Worm (Caenorhabditis elegans) whole organism, L4 larva: ENCODE results near the gene dif-1.
"Not testable (repeated sequence)": the region's sequence is repeated elsewhere in the genome, so short reads cannot be mapped to it uniquely, and the experiment has no call there.

Experiments
- F10B5.3 ChIP-seq: sonication (generic microtip); optimal IDR thresholded peaks from 2 replicates; lab custom pipeline; 2016; ENCODE audit warnings: mild to moderate bottlenecking, missing genetic modification characterization, missing compliant biosample characterization
- F26F4.8 ChIP-seq: fragments of 200-800 bp; sonication (Bioruptor generic); conservative IDR thresholded peaks from 2 replicates; pipeline ENCODE4 v1.3.6; 2022; ENCODE audit warnings: missing genetic modification characterization, missing compliant biosample characterization
- F44E2.7 ChIP-seq: fragments of 200-800 bp; sonication (Bioruptor generic); IDR thresholded peaks from 2 replicates; pipeline ENCODE4 v2.1.2; 2022; ENCODE audit warnings: missing genetic modification characterization, missing compliant biosample characterization
- T26A8.4 ChIP-seq: fragments of 200-800 bp; sonication (Bioruptor generic); IDR thresholded peaks from 2 replicates; pipeline ENCODE4 v1.3.6; 2022; ENCODE audit warnings: missing genetic modification characterization, missing compliant biosample characterization
- Y48G9A.11 ChIP-seq: fragments of 200-800 bp; sonication (Bioruptor generic); IDR thresholded peaks from 2 replicates; pipeline ENCODE4 v1.3.6; 2022; ENCODE audit warnings: missing genetic modification reagents, missing genetic modification characterization, missing compliant biosample characterization
- Y75B8A.6 ChIP-seq: fragments of 200-800 bp; sonication (Bioruptor generic); IDR thresholded peaks from 2 replicates; pipeline ENCODE4 v1.3.6; 2022; ENCODE audit warnings: missing genetic modification reagents, missing genetic modification characterization, missing compliant biosample characterization
- ZK337.2 ChIP-seq: fragments of 200-800 bp; sonication (Bioruptor generic); IDR thresholded peaks from 2 replicates; pipeline ENCODE4 v1.3.6; 2022; ENCODE audit warnings: missing genetic modification reagents, missing genetic modification characterization, missing compliant biosample characterization
- ZK546.5 ChIP-seq, 2 experiments: sonication (generic microtip); optimal IDR thresholded peaks; 2 replicates each; lab custom pipeline; 2017; ENCODE audit warnings: missing biosample characterization in 2 of 2, missing genetic modification characterization in 2 of 2
- aly-2 ChIP-seq: sonication (generic microtip); optimal IDR thresholded peaks from 2 replicates; lab custom pipeline; 2018; ENCODE audit warnings: missing biosample characterization, missing genetic modification characterization
- ama-1 ChIP-seq: fragments of 150-350 bp; optimal IDR thresholded peaks from 2 replicates; lab custom pipeline; 2014; ENCODE audit warnings: inconsistent platforms, mixed read lengths
- arid-1 ChIP-seq: fragments of 200-800 bp; sonication (Bioruptor generic); conservative IDR thresholded peaks from 2 replicates; pipeline ENCODE4 v1.3.6; 2022; ENCODE audit warnings: missing genetic modification reagents, missing genetic modification characterization, missing compliant biosample characterization
- ceh-20 ChIP-seq: fragments of 200-800 bp; sonication (Bioruptor generic); IDR thresholded peaks from 2 replicates; pipeline ENCODE4 v1.3.6; 2022; ENCODE audit warnings: missing genetic modification reagents, missing genetic modification characterization, missing compliant biosample characterization
- ceh-32 ChIP-seq: sonication (generic microtip); optimal IDR thresholded peaks from 2 replicates; lab custom pipeline; 2016; ENCODE audit warnings: mild to moderate bottlenecking, missing genetic modification characterization, missing compliant biosample characterization; ENCODE audit not compliant: poor library complexity
- daf-19 ChIP-seq: fragments of 200-800 bp; sonication (Bioruptor generic); conservative IDR thresholded peaks from 2 replicates; pipeline ENCODE4 v1.3.6; 2022; ENCODE audit warnings: missing genetic modification characterization, missing compliant biosample characterization
- dmd-8 ChIP-seq: fragments of 200-800 bp; sonication (Bioruptor generic); IDR thresholded peaks from 2 replicates; pipeline ENCODE4 v1.3.6; 2022; ENCODE audit warnings: missing genetic modification characterization, missing compliant biosample characterization
- dpl-1 ChIP-seq: fragments of 150-350 bp; optimal IDR thresholded peaks from 2 replicates; lab custom pipeline; 2014; ENCODE audit warnings: missing biosample characterization, missing genetic modification reagents, missing genetic modification characterization
- dve-1 ChIP-seq: sonication (generic microtip); optimal IDR thresholded peaks from 2 replicates; lab custom pipeline; 2017; ENCODE audit warnings: antibody characterized with exemption, mild to moderate bottlenecking, missing genetic modification characterization, missing compliant biosample characterization; ENCODE audit not compliant: insufficient read depth
- egl-27 ChIP-seq: sonication (generic microtip); optimal IDR thresholded peaks from 3 replicates; lab custom pipeline; 2017; ENCODE audit warnings: missing biosample characterization, missing genetic modification reagents, missing genetic modification characterization
- fos-1 ChIP-seq: fragments of 150-350 bp; optimal IDR thresholded peaks from 2 replicates; lab custom pipeline; 2014; ENCODE audit warnings: missing biosample characterization, missing genetic modification characterization
- hif-1 ChIP-seq, 2 experiments: sonication (generic microtip); optimal IDR thresholded peaks; 2 replicates each; lab custom pipeline; 2016 to 2017; ENCODE audit warnings: missing compliant biosample characterization in 2 of 2, missing genetic modification characterization in 2 of 2, missing genetic modification reagents in 2 of 2, missing genotype in 2 of 2, mild to moderate bottlenecking in 1 of 2
- hlh-11 ChIP-seq: fragments of 200-800 bp; sonication (Bioruptor generic); optimal IDR thresholded peaks from 2 replicates; lab custom pipeline; 2018; ENCODE audit warnings: mild to moderate bottlenecking, missing genetic modification characterization, missing compliant biosample characterization
- hlh-30 ChIP-seq: sonication (generic microtip); optimal IDR thresholded peaks from 2 replicates; lab custom pipeline; 2017; ENCODE audit warnings: antibody characterized with exemption, mild to moderate bottlenecking, missing genetic modification characterization, missing compliant biosample characterization; ENCODE audit not compliant: insufficient read depth
- lin-1 ChIP-seq: fragments of 200-800 bp; sonication (Bioruptor generic); IDR thresholded peaks from 2 replicates; pipeline ENCODE4 v1.3.6; 2022; ENCODE audit warnings: missing genetic modification reagents, missing genetic modification characterization, missing compliant biosample characterization
- lin-13 ChIP-seq: fragments of 150-350 bp; optimal IDR thresholded peaks from 2 replicates; lab custom pipeline; 2014; ENCODE audit warnings: missing biosample characterization, missing genetic modification reagents, missing genetic modification characterization
- lin-29 ChIP-seq: fragments of 200-800 bp; sonication (Bioruptor generic); IDR thresholded peaks from 2 replicates; pipeline ENCODE4 v1.3.6; 2022; ENCODE audit warnings: missing genetic modification reagents, missing genetic modification characterization, missing compliant biosample characterization
- lin-38 ChIP-seq: fragments of 200-800 bp; sonication (Bioruptor generic); IDR thresholded peaks from 2 replicates; pipeline ENCODE4 v1.3.6; 2022; ENCODE audit warnings: missing genetic modification reagents, missing genetic modification characterization, missing compliant biosample characterization
- lin-39 ChIP-seq: fragments of 150-350 bp; optimal IDR thresholded peaks from 2 replicates; lab custom pipeline; 2014; ENCODE audit warnings: missing biosample characterization, missing genetic modification reagents, missing genetic modification characterization
- mxl-2 ChIP-seq: fragments of 200-800 bp; sonication (Bioruptor generic); conservative IDR thresholded peaks from 2 replicates; pipeline ENCODE4 v1.3.6; 2022; ENCODE audit warnings: missing genetic modification reagents, missing genetic modification characterization, missing compliant biosample characterization
- nhr-102 ChIP-seq: sonication (generic microtip); optimal IDR thresholded peaks from 2 replicates; lab custom pipeline; 2016; ENCODE audit warnings: mild to moderate bottlenecking, missing genetic modification characterization, moderate library complexity, missing compliant biosample characterization
- nhr-111 ChIP-seq: fragments of 200-800 bp; sonication (Bioruptor generic); optimal IDR thresholded peaks from 2 replicates; lab custom pipeline; 2018; ENCODE audit warnings: mild to moderate bottlenecking, missing genetic modification characterization, missing compliant biosample characterization
- nhr-237 ChIP-seq: sonication (generic microtip); optimal IDR thresholded peaks from 2 replicates; lab custom pipeline; 2017; ENCODE audit warnings: missing biosample characterization, missing genetic modification characterization
- nhr-25 ChIP-seq: sonication (generic microtip); optimal IDR thresholded peaks from 2 replicates; lab custom pipeline; 2017; ENCODE audit warnings: missing genetic modification characterization, mild to moderate bottlenecking, missing compliant biosample characterization, antibody characterized with exemption, moderate library complexity, borderline replicate concordance; ENCODE audit not compliant: insufficient read depth
- nhr-28 ChIP-seq: fragments of 150-350 bp; optimal IDR thresholded peaks from 2 replicates; lab custom pipeline; 2014; ENCODE audit warnings: missing biosample characterization, missing genetic modification characterization
- nhr-6 ChIP-seq: fragments of 150-350 bp; optimal IDR thresholded peaks from 2 replicates; lab custom pipeline; 2014; ENCODE audit warnings: missing biosample characterization, missing genetic modification characterization
- nhr-77 ChIP-seq: fragments of 150-350 bp; optimal IDR thresholded peaks from 2 replicates; lab custom pipeline; 2014; ENCODE audit warnings: missing biosample characterization, missing genetic modification characterization
- pqm-1 ChIP-seq: sonication (generic microtip); optimal IDR thresholded peaks from 2 replicates; lab custom pipeline; 2017; ENCODE audit warnings: missing biosample characterization, missing genetic modification characterization
- saeg-2 ChIP-seq: fragments of 200-800 bp; sonication (Bioruptor generic); IDR thresholded peaks from 2 replicates; pipeline ENCODE4 v1.3.6; 2022; ENCODE audit warnings: missing genetic modification reagents, missing genetic modification characterization, missing compliant biosample characterization
- sdz-12 ChIP-seq: fragments of 200-800 bp; sonication (Bioruptor generic); optimal IDR thresholded peaks from 2 replicates; lab custom pipeline; 2018; ENCODE audit warnings: mild to moderate bottlenecking, missing genetic modification characterization, missing compliant biosample characterization
- set-16 ChIP-seq: fragments of 200-800 bp; sonication (Bioruptor generic); IDR thresholded peaks from 2 replicates; pipeline ENCODE4 v1.3.6; 2022; ENCODE audit warnings: missing genetic modification reagents, missing genetic modification characterization, missing compliant biosample characterization
- snpc-1.2 ChIP-seq: fragments of 200-800 bp; sonication (Bioruptor generic); IDR thresholded peaks from 2 replicates; pipeline ENCODE4 v1.3.6; 2022; ENCODE audit warnings: missing genetic modification reagents, missing genetic modification characterization, missing compliant biosample characterization
- spr-1 ChIP-seq: sonication (generic microtip); optimal IDR thresholded peaks from 2 replicates; lab custom pipeline; 2016; ENCODE audit warnings: mild to moderate bottlenecking, missing genetic modification characterization, missing compliant biosample characterization
- spr-3 ChIP-seq: fragments of 200-800 bp; sonication (Bioruptor generic); optimal IDR thresholded peaks from 2 replicates; lab custom pipeline; 2018; ENCODE audit warnings: mild to moderate bottlenecking, missing genetic modification characterization, missing compliant biosample characterization
- tag-97 ChIP-seq: fragments of 200-800 bp; sonication (Bioruptor generic); IDR thresholded peaks from 2 replicates; pipeline ENCODE4 v1.3.6; 2022; ENCODE audit warnings: missing genetic modification characterization, missing compliant biosample characterization
- tra-1 ChIP-seq: fragments of 200-800 bp; sonication (Bioruptor generic); IDR thresholded peaks from 2 replicates; pipeline ENCODE4 v1.3.6; 2022; ENCODE audit warnings: missing genetic modification reagents, missing genetic modification characterization, missing compliant biosample characterization
- unc-39 ChIP-seq: sonication (generic microtip); optimal IDR thresholded peaks from 2 replicates; lab custom pipeline; 2017; ENCODE audit warnings: missing biosample characterization, missing genetic modification characterization
- zag-1 ChIP-seq: fragments of 150-350 bp; optimal IDR thresholded peaks from 2 replicates; lab custom pipeline; 2014; ENCODE audit warnings: missing biosample characterization, missing genetic modification characterization
- zip-11 ChIP-seq: fragments of 200-800 bp; sonication (Bioruptor generic); IDR thresholded peaks from 2 replicates; pipeline ENCODE4 v1.3.6; 2022; ENCODE audit warnings: missing genetic modification characterization, missing compliant biosample characterization
- ztf-11 ChIP-seq: fragments of 150-350 bp; optimal IDR thresholded peaks from 2 replicates; lab custom pipeline; 2014; ENCODE audit warnings: missing biosample characterization, missing genetic modification characterization

Gene dif-1

DNA sequence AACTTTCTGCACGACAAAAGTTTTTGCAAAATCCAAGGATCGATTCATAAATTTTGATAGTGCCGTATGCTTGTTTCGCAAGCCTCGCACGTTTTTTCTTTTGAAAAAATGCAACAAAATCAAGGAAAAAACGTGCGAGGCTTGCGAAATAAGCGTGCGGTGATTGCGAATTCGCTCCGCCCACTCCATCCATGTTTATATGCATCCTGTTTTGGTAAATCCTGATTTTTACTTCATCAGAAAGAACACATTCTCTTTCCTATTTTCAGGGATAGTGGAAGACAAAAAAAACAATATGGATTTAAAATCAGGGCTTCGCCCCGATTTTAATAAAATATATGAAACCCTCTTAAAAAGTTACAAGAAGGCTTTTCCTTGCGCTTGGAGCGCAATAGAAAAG, 11.0 kb upstream of the dif-1 start, which contains the start of gene F32E10.9:
F32E10.9 (minus strand) TSS at position 101 of the 400 bp plus-strand sequence.
- TF ChIP-seq lin-29 (GFP tag; lab: Robert Waterston, UW); sdz-12; spr-1 (tag; lab: Kevin White, UChicago): not testable (repeated sequence)

DNA sequence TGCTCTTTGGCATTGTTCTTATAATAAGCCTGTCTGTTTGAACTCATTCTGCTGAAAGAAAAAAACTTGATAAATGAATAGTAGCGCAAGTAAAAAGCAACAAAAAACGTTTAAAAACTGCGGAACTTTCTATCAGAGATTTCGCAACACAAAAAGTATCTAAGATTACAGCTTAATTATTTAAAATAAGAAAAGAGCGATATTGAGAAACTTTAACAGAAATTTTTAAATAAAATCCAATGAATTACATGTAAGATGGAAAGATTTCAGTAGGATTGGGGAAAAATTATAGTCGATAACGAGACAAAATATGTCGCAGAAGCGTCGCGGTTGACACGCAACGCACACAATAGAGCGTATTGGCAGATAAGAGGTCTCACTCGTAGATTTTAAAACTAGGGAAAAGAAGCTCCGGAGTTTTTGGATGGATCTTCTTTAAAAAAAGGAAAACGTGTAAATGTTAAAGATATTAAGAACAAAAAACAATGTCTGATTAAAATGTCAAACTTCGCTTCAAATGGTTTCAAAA, 8.9 kb upstream of the dif-1 start, which contains the start of gene ima-3:
ima-3 (minus strand) TSS at position 51 of the 529 bp plus-strand sequence.
- TF ChIP-seq hlh-11 (tag; lab: Kevin White, UChicago) (no peak), nhr-111 (no peak), snpc-1.2 (GFP tag; lab: Robert Waterston, UW) (no peak), lin-13 (GFP tag; lab: Kevin White, UChicago) (peak; percentile 44), ZK546.5 (tag; optimal IDR thresholded peaks at IDR 0.05; lab: Kevin White, UChicago) (no peak), arid-1 (GFP tag; lab: Robert Waterston, UW) (no peak), dmd-8 (GFP tag; lab: Robert Waterston, UW) (no peak), tag-97 (no peak), nhr-28 (tag; lab: Kevin White, UChicago) (peak; percentile 67), pqm-1 (tag; lab: Kevin White, UChicago) (peak; percentile 36), egl-27 (tag; lab: Kevin White, UChicago) (no peak), F26F4.8 (GFP tag; lab: Robert Waterston, UW) (no peak), T26A8.4 (no peak), lin-29 (GFP tag; lab: Robert Waterston, UW) (no peak), nhr-237 (tag; lab: Kevin White, UChicago) (no peak), ZK337.2 (GFP tag; lab: Robert Waterston, UW) (no peak), hif-1 (tag; optimal IDR thresholded peaks at IDR 0.05; lab: Kevin White, UChicago) (peak in 1 of 2 experiments; percentile 47), F10B5.3 (tag; lab: Kevin White, UChicago) (no peak), saeg-2 (GFP tag; lab: Robert Waterston, UW) (no peak), Y75B8A.6 (GFP tag; lab: Robert Waterston, UW) (no peak), spr-3 (GFP tag; lab: Kevin White, UChicago) (no peak), nhr-102 (tag; lab: Kevin White, UChicago) (no peak), dpl-1 (GFP tag; lab: Kevin White, UChicago) (peak; percentile 25), F44E2.7 (GFP tag; lab: Robert Waterston, UW) (no peak), daf-19 (no peak), zip-11 (GFP tag; lab: Robert Waterston, UW) (no peak), hlh-30 (tag; lab: Kevin White, UChicago) (no peak), ama-1 (lab: Kevin White, UChicago) (peak; percentile 2), lin-39 (no peak), mxl-2 (no peak), lin-38 (peak; percentile 73), aly-2 (tag; lab: Kevin White, UChicago) (no peak), dve-1 (tag; lab: Kevin White, UChicago) (peak; percentile 30), fos-1 (no peak), Y48G9A.11 (GFP tag; lab: Robert Waterston, UW) (no peak), nhr-6 (tag; lab: Kevin White, UChicago) (peak; percentile 17), unc-39 (tag; lab: Kevin White, UChicago) (no peak), lin-1 (GFP tag; lab: Robert Waterston, UW) (no peak), ceh-20 (no peak), set-16 (GFP tag; lab: Robert Waterston, UW) (no peak), zag-1 (no peak), nhr-77 (tag; lab: Kevin White, UChicago) (peak; percentile 80), nhr-25 (tag; lab: Kevin White, UChicago) (no peak), sdz-12 (no peak), ceh-32 (tag; lab: Kevin White, UChicago) (no peak), ztf-11 (no peak), tra-1 (GFP tag; lab: Robert Waterston, UW) (no peak)
